Comparison of ENCODE assay signal across 1 fruit fly cellular context in the genomic region with DNA sequence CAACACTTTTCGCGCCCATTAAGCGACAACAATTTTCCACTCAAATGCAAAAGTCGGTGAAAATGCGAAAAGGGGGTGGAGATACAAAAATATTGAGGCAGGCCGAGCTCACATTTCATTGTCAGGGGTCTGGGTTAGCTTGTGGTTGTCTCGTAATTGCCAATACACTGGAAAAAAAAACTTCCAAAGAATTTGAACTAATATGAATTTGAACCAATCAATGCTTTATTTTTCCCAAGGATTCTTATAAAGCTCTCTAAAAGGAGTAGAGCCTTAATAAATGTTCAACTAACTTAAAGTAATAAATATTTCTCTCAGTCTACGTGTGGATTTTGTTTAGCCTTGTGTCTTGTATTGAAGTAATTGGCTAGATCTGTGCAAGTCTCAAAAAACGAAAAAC.
TF ChIP-seq lines count a peak whose summit lies in the region.

No protein-coding gene starts in this region.

TF ChIP-seq in whole organism, embryonic, 481 proteins besides CTCF, POLR2A, EP300 and RAD21 (continued from another document and continues in another):
- TF ChIP-seq CG32532 (GFP tag; IDR thresholded peaks at IDR 0.05; lab: Robert Waterston, UW) = peak; percentile 35; the same call in 1 of the 2 replicates
- peak; percentile 21 for TF ChIP-seq ind (GFP tag; optimal IDR thresholded peaks at IDR 0.05; lab: Kevin White, UChicago)
- TF ChIP-seq CG13624 (GFP tag; optimal IDR thresholded peaks at IDR 0.05; lab: Kevin White, UChicago) = no peak
- TF ChIP-seq CG4820 (GFP tag; optimal IDR thresholded peaks at IDR 0.05; lab: Kevin White, UChicago) = no peak
- TF ChIP-seq CG3726 (GFP tag; IDR thresholded peaks at IDR 0.05; lab: Robert Waterston, UW) = no peak
- TF ChIP-seq luna (GFP tag; optimal IDR thresholded peaks at IDR 0.05; lab: Kevin White, UChicago) = no peak
- TF ChIP-seq NC2α (GFP tag; optimal IDR thresholded peaks at IDR 0.05; lab: Kevin White, UChicago) = no peak
- no peak for TF ChIP-seq Nf-YA (GFP tag; IDR thresholded peaks at IDR 0.05; lab: Robert Waterston, UW)
- no peak for TF ChIP-seq gce (GFP tag; IDR thresholded peaks at IDR 0.05; lab: Robert Waterston, UW)
- no peak for TF ChIP-seq CG3847 (GFP tag; IDR thresholded peaks at IDR 0.05; lab: Robert Waterston, UW)
- no peak for TF ChIP-seq CG11456 (GFP tag; IDR thresholded peaks at IDR 0.05; lab: Robert Waterston, UW)
- TF ChIP-seq maf-S (GFP tag; optimal IDR thresholded peaks at IDR 0.05; lab: Kevin White, UChicago) = no peak
- peak; percentile 13; the same call in 1 of the 2 replicates for TF ChIP-seq sisA (GFP tag; IDR thresholded peaks at IDR 0.05; lab: Robert Waterston, UW)
- no peak for TF ChIP-seq BtbVII (GFP tag; optimal IDR thresholded peaks at IDR 0.05; lab: Kevin White, UChicago)
- no peak for TF ChIP-seq crp (GFP tag; optimal IDR thresholded peaks at IDR 0.05; lab: Kevin White, UChicago)
- no peak for TF ChIP-seq hb (GFP tag; IDR thresholded peaks at IDR 0.05; lab: Robert Waterston, UW; ENCODE audit: partially characterized antibody)
- TF ChIP-seq CG8388 (GFP tag; optimal IDR thresholded peaks at IDR 0.05; lab: Kevin White, UChicago) = peak; percentile 24
- 0 out of 2 replicates have a peak, but pooled peaks have one; percentile 23 for TF ChIP-seq E2f1 (GFP tag; IDR thresholded peaks at IDR 0.05; lab: Robert Waterston, UW)
- TF ChIP-seq gt (GFP tag; IDR thresholded peaks at IDR 0.05; lab: Robert Waterston, UW) = no peak
- TF ChIP-seq CG42726 (GFP tag; IDR thresholded peaks at IDR 0.05; lab: Robert Waterston, UW; ENCODE audit: partially characterized antibody) = no peak
- peak; percentile 20 to 32 for TF ChIP-seq chif (GFP tag; optimal IDR thresholded peaks at IDR 0.05; lab: Kevin White, UChicago)
- TF ChIP-seq CG15073 (GFP tag; optimal IDR thresholded peaks at IDR 0.05; lab: Kevin White, UChicago) = no peak
- TF ChIP-seq CG8924 (tag; optimal IDR thresholded peaks at IDR 0.05; lab: Kevin White, UChicago) = no peak
- TF ChIP-seq CG17385 (GFP tag; optimal IDR thresholded peaks at IDR 0.05; lab: Kevin White, UChicago) = no peak
- TF ChIP-seq bcd (GFP tag; optimal IDR thresholded peaks at IDR 0.05; lab: Kevin White, UChicago) = no peak
- TF ChIP-seq CG10979 (tag; optimal IDR thresholded peaks at IDR 0.05; lab: Kevin White, UChicago) = peak; percentile 45
- no peak for TF ChIP-seq sima (GFP tag; optimal IDR thresholded peaks at IDR 0.05; lab: Kevin White, UChicago)
- TF ChIP-seq CG13894 (tag; optimal IDR thresholded peaks at IDR 0.05; lab: Kevin White, UChicago) = no peak
- TF ChIP-seq inv (GFP tag; IDR thresholded peaks at IDR 0.05; lab: Robert Waterston, UW; ENCODE audit: partially characterized antibody) = no peak
- no peak for TF ChIP-seq Mes4 (GFP tag; optimal IDR thresholded peaks at IDR 0.05; lab: Kevin White, UChicago)
- 0 out of 3 replicates have a peak, but pooled peaks have one; percentile 29 for TF ChIP-seq ci (GFP tag; IDR thresholded peaks at IDR 0.05; lab: Robert Waterston, UW)
- no peak for TF ChIP-seq CG11093 (GFP tag; IDR thresholded peaks at IDR 0.05; lab: Robert Waterston, UW)
- TF ChIP-seq cato (GFP tag; optimal IDR thresholded peaks at IDR 0.05; lab: Kevin White, UChicago; ENCODE audit: borderline replicate concordance) = no peak
- TF ChIP-seq CG17359 (tag; optimal IDR thresholded peaks at IDR 0.05; lab: Kevin White, UChicago) = peak; percentile 23
- no peak for TF ChIP-seq Ravus (GFP tag; IDR thresholded peaks at IDR 0.05; lab: Robert Waterston, UW)
- no peak for TF ChIP-seq CG8281 (tag; optimal IDR thresholded peaks at IDR 0.05; lab: Kevin White, UChicago)
- TF ChIP-seq CG2120 (GFP tag; optimal IDR thresholded peaks at IDR 0.05; lab: Kevin White, UChicago) = peak; percentile 21
- TF ChIP-seq CG2202 (tag; optimal IDR thresholded peaks at IDR 0.05; lab: Kevin White, UChicago) = no peak
- TF ChIP-seq MTF-1 (GFP tag; optimal IDR thresholded peaks at IDR 0.05; lab: Kevin White, UChicago; ENCODE audit: borderline replicate concordance) = no peak
- TF ChIP-seq CG14667 (GFP tag; IDR thresholded peaks at IDR 0.05; lab: Robert Waterston, UW) = no peak
- no peak for TF ChIP-seq da (GFP tag; optimal IDR thresholded peaks at IDR 0.05; lab: Kevin White, UChicago)
- no peak for TF ChIP-seq hth (optimal IDR thresholded peaks at IDR 0.05; lab: Kevin White, UChicago)
- TF ChIP-seq Sry-β (GFP tag; optimal IDR thresholded peaks at IDR 0.05; lab: Kevin White, UChicago) = no peak
- TF ChIP-seq klu (GFP tag; IDR thresholded peaks at IDR 0.05; lab: Robert Waterston, UW) = no peak
- peak; percentile 90 for TF ChIP-seq Ets65A (GFP tag; lab: Kevin White, UChicago)
- TF ChIP-seq CG1602 (GFP tag; optimal IDR thresholded peaks at IDR 0.05; lab: Kevin White, UChicago) = peak; percentile 7
- no peak for TF ChIP-seq CG1792 (GFP tag; optimal IDR thresholded peaks at IDR 0.05; lab: Kevin White, UChicago)
- no peak for TF ChIP-seq bab2 (GFP tag; optimal IDR thresholded peaks at IDR 0.05; lab: Kevin White, UChicago)
- no peak for TF ChIP-seq sd (tag; optimal IDR thresholded peaks at IDR 0.05; lab: Kevin White, UChicago)
- TF ChIP-seq usp (GFP tag; optimal IDR thresholded peaks at IDR 0.05; lab: Kevin White, UChicago) = no peak
- no peak for TF ChIP-seq Atf-2 (GFP tag; optimal IDR thresholded peaks at IDR 0.05; lab: Kevin White, UChicago)
- TF ChIP-seq lilli (GFP tag; optimal IDR thresholded peaks at IDR 0.05; lab: Kevin White, UChicago) = peak; percentile 11
- no peak for TF ChIP-seq kay (GFP tag; optimal IDR thresholded peaks at IDR 0.05; lab: Kevin White, UChicago)
- peak; percentile 1 for TF ChIP-seq nmo (GFP tag; optimal IDR thresholded peaks at IDR 0.05; lab: Kevin White, UChicago)
- no peak for TF ChIP-seq tgo (GFP tag; IDR thresholded peaks at IDR 0.05; lab: Robert Waterston, UW)
- TF ChIP-seq dmrt11E (tag; optimal IDR thresholded peaks at IDR 0.05; lab: Kevin White, UChicago) = peak; percentile 45
- TF ChIP-seq Mrtf (GFP tag; IDR thresholded peaks at IDR 0.05; lab: Robert Waterston, UW) = no peak
- no peak for TF ChIP-seq gsb (GFP tag; IDR thresholded peaks at IDR 0.05; lab: Robert Waterston, UW)
- TF ChIP-seq phol (tag; optimal IDR thresholded peaks at IDR 0.05; lab: Kevin White, UChicago) = peak; percentile 37
- peak; percentile 37 for TF ChIP-seq PHDP (tag; optimal IDR thresholded peaks at IDR 0.05; lab: Kevin White, UChicago)
- no peak for TF ChIP-seq Hmx (GFP tag; optimal IDR thresholded peaks at IDR 0.05; lab: Kevin White, UChicago)
- TF ChIP-seq CG17328 (GFP tag; IDR thresholded peaks at IDR 0.05; lab: Robert Waterston, UW) = peak; percentile 57
- peak; percentile 35 for TF ChIP-seq Med (GFP tag; lab: Kevin White, UChicago)
- TF ChIP-seq rib (GFP tag; IDR thresholded peaks at IDR 0.05; lab: Robert Waterston, UW) = no peak
- peak; percentile 30 for TF ChIP-seq CG5245 (GFP tag; optimal IDR thresholded peaks at IDR 0.05; lab: Kevin White, UChicago)
- no peak for TF ChIP-seq CG4854 (GFP tag; optimal IDR thresholded peaks at IDR 0.05; lab: Kevin White, UChicago)
- TF ChIP-seq CG12071 (GFP tag; optimal IDR thresholded peaks at IDR 0.05; lab: Kevin White, UChicago) = no peak
- no peak for TF ChIP-seq tup (GFP tag; optimal IDR thresholded peaks at IDR 0.05; lab: Kevin White, UChicago)
- TF ChIP-seq Sry-δ (GFP tag; optimal IDR thresholded peaks at IDR 0.05; lab: Kevin White, UChicago) = no peak
- TF ChIP-seq mirr (GFP tag; optimal IDR thresholded peaks at IDR 0.05; lab: Kevin White, UChicago) = no peak
- peak; percentile 2 for TF ChIP-seq pnt (GFP tag; optimal IDR thresholded peaks at IDR 0.05; lab: Kevin White, UChicago)
- no peak for TF ChIP-seq CG1647 (GFP tag; optimal IDR thresholded peaks at IDR 0.05; lab: Kevin White, UChicago)
- TF ChIP-seq crc (GFP tag; optimal IDR thresholded peaks at IDR 0.05; lab: Kevin White, UChicago) = no peak
- peak; percentile 47; the same call in 2 of the 3 replicates for TF ChIP-seq row (GFP tag; IDR thresholded peaks at IDR 0.05; lab: Robert Waterston, UW)
- TF ChIP-seq CG15601 (tag; optimal IDR thresholded peaks at IDR 0.05; lab: Kevin White, UChicago) = no peak
- TF ChIP-seq lola (GFP tag; optimal IDR thresholded peaks at IDR 0.05; lab: Kevin White, UChicago) = peak in 1 of 3 experiments; percentile 14
- no peak for TF ChIP-seq CG7357 (GFP tag; IDR thresholded peaks at IDR 0.05; lab: Robert Waterston, UW)
- no peak for TF ChIP-seq NfI (GFP tag; optimal IDR thresholded peaks at IDR 0.05; lab: Kevin White, UChicago)
- TF ChIP-seq CG10147 (GFP tag; optimal IDR thresholded peaks at IDR 0.05; lab: Kevin White, UChicago) = no peak
- 0 out of 2 replicates have a peak, but pooled peaks have one; percentile 13 for TF ChIP-seq vvl (GFP tag; IDR thresholded peaks at IDR 0.05; lab: Robert Waterston, UW)
- TF ChIP-seq prd (optimal IDR thresholded peaks at IDR 0.05; lab: Kevin White, UChicago) = no peak
- TF ChIP-seq prd (GFP tag; IDR thresholded peaks at IDR 0.05; lab: Robert Waterston, UW) = 0 out of 3 replicates have a peak, but pooled peaks have one; percentile 41
- TF ChIP-seq lmd (GFP tag; IDR thresholded peaks at IDR 0.05; lab: Robert Waterston, UW) = peak; percentile 36; the same call in 1 of the 2 replicates
- TF ChIP-seq croc (GFP tag; conservative IDR thresholded peaks at IDR 0.05; lab: Robert Waterston, UW) = no peak; the same call in 2 of the 3 replicates
- peak; percentile 41 for TF ChIP-seq CG7839 (tag; optimal IDR thresholded peaks at IDR 0.05; lab: Kevin White, UChicago)
- no peak for TF ChIP-seq CG3995 (GFP tag; optimal IDR thresholded peaks at IDR 0.05; lab: Kevin White, UChicago)
- TF ChIP-seq ems (GFP tag; optimal IDR thresholded peaks at IDR 0.05; lab: Kevin White, UChicago) = no peak
- TF ChIP-seq Hey (tag; optimal IDR thresholded peaks at IDR 0.05; lab: Kevin White, UChicago) = no peak
- TF ChIP-seq TFAM (GFP tag; optimal IDR thresholded peaks at IDR 0.05; lab: Kevin White, UChicago) = no peak
- no peak for TF ChIP-seq tna (GFP tag; IDR thresholded peaks at IDR 0.05; lab: Robert Waterston, UW; ENCODE audit: partially characterized antibody)
- TF ChIP-seq tap (tag; optimal IDR thresholded peaks at IDR 0.05; lab: Kevin White, UChicago) = no peak
- TF ChIP-seq ato (GFP tag; IDR thresholded peaks at IDR 0.05; lab: Robert Waterston, UW; ENCODE audit: partially characterized antibody) = no peak
- TF ChIP-seq CG2712 (tag; optimal IDR thresholded peaks at IDR 0.05; lab: Kevin White, UChicago) = peak; percentile 38
- no peak for TF ChIP-seq stc (GFP tag; IDR thresholded peaks at IDR 0.05; lab: Robert Waterston, UW)
- TF ChIP-seq Xrp1 (GFP tag; IDR thresholded peaks at IDR 0.05; lab: Robert Waterston, UW) = peak; percentile 71
- no peak for TF ChIP-seq Mad (GFP tag; optimal IDR thresholded peaks at IDR 0.05; lab: Kevin White, UChicago)
- TF ChIP-seq CG30403 (GFP tag; optimal IDR thresholded peaks at IDR 0.05; lab: Kevin White, UChicago) = peak; percentile 27
- no peak for TF ChIP-seq Sin3A (optimal IDR thresholded peaks at IDR 0.05; lab: Kevin White, UChicago)
- no peak for TF ChIP-seq Adf1 (GFP tag; IDR thresholded peaks at IDR 0.05; lab: Robert Waterston, UW)
- 0 out of 3 replicates have a peak, but pooled peaks have one; percentile 16 for TF ChIP-seq CG17361 (GFP tag; IDR thresholded peaks at IDR 0.05; lab: Robert Waterston, UW)
- TF ChIP-seq CG10267 (tag; optimal IDR thresholded peaks at IDR 0.05; lab: Kevin White, UChicago) = peak; percentile 10
- peak; percentile 49 for TF ChIP-seq unpg (GFP tag; optimal IDR thresholded peaks at IDR 0.05; lab: Kevin White, UChicago)
- TF ChIP-seq dmrt99B (tag; optimal IDR thresholded peaks at IDR 0.05; lab: Kevin White, UChicago) = peak; percentile 33
- peak; percentile 25 for TF ChIP-seq Hmr (GFP tag; optimal IDR thresholded peaks at IDR 0.05; lab: Kevin White, UChicago)
- TF ChIP-seq gem (tag; optimal IDR thresholded peaks at IDR 0.05; lab: Kevin White, UChicago) = peak; percentile 61
- TF ChIP-seq Sox102F (GFP tag; optimal IDR thresholded peaks at IDR 0.05; lab: Kevin White, UChicago) = peak; percentile 48
- no peak for TF ChIP-seq stwl (tag; optimal IDR thresholded peaks at IDR 0.05; lab: Kevin White, UChicago)
- TF ChIP-seq kah (GFP tag; optimal IDR thresholded peaks at IDR 0.05; lab: Kevin White, UChicago) = no peak
- TF ChIP-seq CG8944 (GFP tag; optimal IDR thresholded peaks at IDR 0.05; lab: Kevin White, UChicago) = no peak
- TF ChIP-seq gro (GFP tag; optimal IDR thresholded peaks at IDR 0.05; lab: Kevin White, UChicago) = no peak
- no peak for TF ChIP-seq CG10209 (GFP tag; optimal IDR thresholded peaks at IDR 0.05; lab: Kevin White, UChicago)
- no peak for TF ChIP-seq CG11398 (GFP tag; optimal IDR thresholded peaks at IDR 0.05; lab: Kevin White, UChicago)
- TF ChIP-seq CG6254 (GFP tag; optimal IDR thresholded peaks at IDR 0.05; lab: Kevin White, UChicago) = no peak
- TF ChIP-seq h (optimal IDR thresholded peaks at IDR 0.05; lab: Kevin White, UChicago) = no peak
- no peak for TF ChIP-seq emc (GFP tag; optimal IDR thresholded peaks at IDR 0.05; lab: Kevin White, UChicago)
- TF ChIP-seq sug (tag; optimal IDR thresholded peaks at IDR 0.05; lab: Kevin White, UChicago) = no peak
- no peak for TF ChIP-seq CG6813 (GFP tag; optimal IDR thresholded peaks at IDR 0.05; lab: Kevin White, UChicago)
- TF ChIP-seq CG31224 (GFP tag; IDR thresholded peaks at IDR 0.05; lab: Robert Waterston, UW) = no peak
- no peak for TF ChIP-seq Atf6 (GFP tag; IDR thresholded peaks at IDR 0.05; lab: Robert Waterston, UW)
- peak; percentile 21 for TF ChIP-seq Oli (tag; optimal IDR thresholded peaks at IDR 0.05; lab: Kevin White, UChicago)
- TF ChIP-seq wor (GFP tag; IDR thresholded peaks at IDR 0.05; lab: Robert Waterston, UW) = no peak
- TF ChIP-seq CG6654 (GFP tag; optimal IDR thresholded peaks at IDR 0.05; lab: Kevin White, UChicago) = no peak
- TF ChIP-seq CG12104 (GFP tag; optimal IDR thresholded peaks at IDR 0.05; lab: Kevin White, UChicago) = no peak
- TF ChIP-seq CG15269 (tag; optimal IDR thresholded peaks at IDR 0.05; lab: Kevin White, UChicago) = peak; percentile 29
- peak; percentile 10 for TF ChIP-seq Abd-B (GFP tag; optimal IDR thresholded peaks at IDR 0.05; lab: Kevin White, UChicago)
- TF ChIP-seq CG15514 (GFP tag; optimal IDR thresholded peaks at IDR 0.05; lab: Kevin White, UChicago) = no peak
- TF ChIP-seq Jarid2 (GFP tag; optimal IDR thresholded peaks at IDR 0.05; lab: Kevin White, UChicago) = no peak
- peak; percentile 61 for TF ChIP-seq CG11504 (tag; optimal IDR thresholded peaks at IDR 0.05; lab: Kevin White, UChicago)
- TF ChIP-seq CG14050 (GFP tag; IDR thresholded peaks at IDR 0.05; lab: Robert Waterston, UW) = no peak
- TF ChIP-seq Hr51 (GFP tag; optimal IDR thresholded peaks at IDR 0.05; lab: Kevin White, UChicago) = peak in 1 of 2 experiments; percentile 40
- peak; percentile 39 for TF ChIP-seq CG1603 (tag; optimal IDR thresholded peaks at IDR 0.05; lab: Kevin White, UChicago)
